Worm (Caenorhabditis elegans): ENCODE results near the gene cyld-1.

cyld-1 gene

ce11 chrIII:9861470-9862342 lies 48.8 kb downstream of the cyld-1 start (continued):
- TF ChIP-seq ceh-16 (tag; optimal IDR thresholded peaks at IDR 0.05) (no peak), F13H6.1 (tag; optimal IDR thresholded peaks at IDR 0.05) (peak; percentile 31), nhr-77 (tag; optimal IDR thresholded peaks at IDR 0.05) (no peak), C34F6.9 (tag; optimal IDR thresholded peaks at IDR 0.05) (peak; percentile 48), unc-39 (tag; optimal IDR thresholded peaks at IDR 0.05) (no peak)

ce11 chrIII:9860201-9860780 lies 50.2 kb downstream of the cyld-1 start, which contains the start of gene twk-48:
TSS of gene twk-48 (plus strand) at chrIII:9860730.
- TF ChIP-seq unc-39 (tag; optimal IDR thresholded peaks at IDR 0.05) (no peak), sma-9 (GFP tag; optimal IDR thresholded peaks at IDR 0.05) (peak; percentile 7), sma-9 (tag; optimal IDR thresholded peaks at IDR 0.05) (no peak), C34F6.9 (tag; optimal IDR thresholded peaks at IDR 0.05) (peak; percentile 2)

- no peak for TF ChIP-seq nhr-21 (tag; optimal IDR thresholded peaks at IDR 0.05)
- no peak for TF ChIP-seq ceh-82 (tag; optimal IDR thresholded peaks at IDR 0.05)
- peak; percentile 27 for TF ChIP-seq nhr-129 (tag; optimal IDR thresholded peaks at IDR 0.05)
- no peak for TF ChIP-seq sma-9 (GFP tag; optimal IDR thresholded peaks at IDR 0.05)
- no peak for TF ChIP-seq sma-9 (tag; optimal IDR thresholded peaks at IDR 0.05)
- peak in 1 of 2 experiments; percentile 14 for TF ChIP-seq lsy-2 (tag; optimal IDR thresholded peaks at IDR 0.05)
- no peak for TF ChIP-seq ceh-16 (tag; optimal IDR thresholded peaks at IDR 0.05)
- TF ChIP-seq snpc-4 (tag; optimal IDR thresholded peaks at IDR 0.05), result peak; percentile 9
- no peak for TF ChIP-seq nhr-77 (tag; optimal IDR thresholded peaks at IDR 0.05)
- TF ChIP-seq egl-27 (tag; optimal IDR thresholded peaks at IDR 0.05), result no peak
- no peak for TF ChIP-seq elt-1 (tag; optimal IDR thresholded peaks at IDR 0.05)
- TF ChIP-seq nhr-12 (tag; optimal IDR thresholded peaks at IDR 0.05), result no peak
- TF ChIP-seq mab-5 (tag; optimal IDR thresholded peaks at IDR 0.05), result no peak
These were observed 51.2 kb downstream of the cyld-1 start, which contains the start of gene gpdh-2 for ce11 chrIII:9859133-9859775. TSS of gene gpdh-2 (minus strand) at chrIII:9859183.

- TF ChIP-seq ceh-82 (tag; optimal IDR thresholded peaks at IDR 0.05) (no peak), ztf-4 (tag; optimal IDR thresholded peaks at IDR 0.05) (no peak), R02D3.7 (tag; optimal IDR thresholded peaks at IDR 0.05) (no peak), crh-2 (tag; optimal IDR thresholded peaks at IDR 0.05) (no peak), nhr-6 (tag; optimal IDR thresholded peaks at IDR 0.05) (no peak), elt-3 (tag; optimal IDR thresholded peaks at IDR 0.05) (no peak), nhr-11 (tag; optimal IDR thresholded peaks at IDR 0.05) (no peak), sem-4 (tag; optimal IDR thresholded peaks at IDR 0.05) (no peak), sma-9 (GFP tag; optimal IDR thresholded peaks at IDR 0.05) (peak; percentile 78), sma-9 (tag; optimal IDR thresholded peaks at IDR 0.05) (no peak), lin-13 (GFP tag; optimal IDR thresholded peaks at IDR 0.05) (no peak), nhr-237 (tag; optimal IDR thresholded peaks at IDR 0.05) (no peak), ZK546.5 (tag; optimal IDR thresholded peaks at IDR 0.05) (no peak), blmp-1 (tag; optimal IDR thresholded peaks at IDR 0.05; ENCODE audit: insufficient read depth) (no peak), lin-39 (tag; optimal IDR thresholded peaks at IDR 0.05) (no peak), nhr-25 (tag; optimal IDR thresholded peaks at IDR 0.05) (peak; percentile 34), ztf-11 (tag; optimal IDR thresholded peaks at IDR 0.05) (no peak), skn-1 (tag; optimal IDR thresholded peaks at IDR 0.05) (no peak), zag-1 (tag; optimal IDR thresholded peaks at IDR 0.05) (no peak), mbf-1 (tag; optimal IDR thresholded peaks at IDR 0.05) (no peak), snpc-4 (tag; optimal IDR thresholded peaks at IDR 0.05) (no peak), fos-1 (tag; optimal IDR thresholded peaks at IDR 0.05) (peak; percentile 1), lin-11 (tag; optimal IDR thresholded peaks at IDR 0.05) (no peak), mdl-1 (tag; optimal IDR thresholded peaks at IDR 0.05) (no peak)
These were observed 52.4 kb downstream of the cyld-1 start for ce11 chrIII:9858061-9858460.
